Worm (Caenorhabditis elegans): ENCODE measurements around the gene R31.2.

DNA sequence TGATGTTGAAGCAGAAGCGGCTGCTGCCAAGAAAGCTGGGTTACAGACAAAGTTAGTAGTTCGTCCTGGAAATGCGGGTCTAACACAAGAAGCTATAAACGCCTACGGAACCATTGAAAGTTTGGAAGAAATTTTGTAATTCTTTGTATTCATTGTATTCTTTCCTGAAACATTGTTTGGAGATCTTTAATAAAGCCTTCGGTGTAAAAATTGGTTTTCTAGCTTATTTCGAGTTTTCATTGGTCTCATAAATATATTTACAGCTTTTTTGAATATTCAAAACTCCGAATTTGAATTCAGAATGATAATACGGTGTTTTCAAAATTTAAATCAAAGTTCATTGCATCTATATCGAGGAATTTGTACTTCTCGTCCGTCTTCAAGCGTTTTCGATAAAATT is 17.5 kb downstream of the R31.2 start, which contains the start of gene F58H1.8:
- TF ChIP-seq ztf-23 (GFP tag; IDR thresholded peaks at IDR 0.05) (no peak), ztf-29 (GFP tag; IDR thresholded peaks at IDR 0.05) (no peak), tab-1 (GFP tag; IDR thresholded peaks at IDR 0.05) (no peak), ref-1 (GFP tag; conservative IDR thresholded peaks at IDR 0.05) (no peak), cog-1 (tag; optimal IDR thresholded peaks at IDR 0.05) (no peak), med-1 (GFP tag; optimal IDR thresholded peaks at IDR 0.05; ENCODE audit: insufficient read depth) (no peak), flt-1 (GFP tag; IDR thresholded peaks at IDR 0.05) (no peak), klf-2 (GFP tag; conservative IDR thresholded peaks at IDR 0.05) (no peak), T22C8.4 (GFP tag; IDR thresholded peaks at IDR 0.05) (no peak)

All from whole organism, midembryonic.